Worm (Caenorhabditis elegans): Measurements from ENCODE around the gene txt-12.
A peak's percentile ranks its signal among the peaks of the same experiment; 100 is the strongest.

- TF ChIP-seq F13H6.1 (tag; optimal IDR thresholded peaks at IDR 0.05) (peak; percentile 86), nhr-11 (tag; optimal IDR thresholded peaks at IDR 0.05) (no peak), ZK546.5 (tag; optimal IDR thresholded peaks at IDR 0.05) (peak; percentile 42), unc-39 (tag; optimal IDR thresholded peaks at IDR 0.05) (no peak)
Observed at ce11 chrV:15085335-15085800, 7.4 kb upstream of the txt-12 start, which contains the start of the genes ahsa-1 and C01G10.7.

Data from whole organism, L2 larva.